Worm (Caenorhabditis elegans) whole organism, L1 larva: ENCODE data around the gene F07F6.4.
A peak's percentile ranks its signal among the peaks of the same experiment; 100 is the strongest.

ENCODE experiments used
- C04F5.9 ChIP-seq: sonication (generic microtip); optimal IDR thresholded peaks from 2 replicates; lab custom pipeline; 2016; ENCODE audit warnings: missing genetic modification characterization, missing compliant biosample characterization
- Y116A8C.19 ChIP-seq: sonication (generic microtip); optimal IDR thresholded peaks from 2 replicates; lab custom pipeline; 2016; ENCODE audit warnings: missing compliant biosample characterization, missing genetic modification characterization, borderline replicate concordance
- aly-2 ChIP-seq: fragments of 150-350 bp; optimal IDR thresholded peaks from 2 replicates; lab custom pipeline; 2014; ENCODE audit warnings: missing biosample characterization, missing genetic modification characterization
- ceh-63 ChIP-seq: fragments of 200-800 bp; sonication (Bioruptor generic); optimal IDR thresholded peaks from 2 replicates; lab custom pipeline; 2018; ENCODE audit warnings: mild to moderate bottlenecking, missing genetic modification characterization, missing compliant biosample characterization
- ceh-82 ChIP-seq, 3 experiments: fragments of 150-350 bp in 1 of 3; sonication (generic microtip) in 2 of 3; optimal IDR thresholded peaks; 2 replicates each; lab custom pipeline; 2014 to 2017; ENCODE audit warnings: missing biosample characterization in 3 of 3, missing genetic modification characterization in 3 of 3
- ceh-88 ChIP-seq: fragments of 200-800 bp; sonication (Bioruptor generic); IDR thresholded peaks from 2 replicates; pipeline ENCODE4 v1.3.6; 2022; ENCODE audit warnings: missing genetic modification characterization, missing compliant biosample characterization
- ceh-90 ChIP-seq: sonication (generic microtip); optimal IDR thresholded peaks from 2 replicates; lab custom pipeline; 2016; ENCODE audit warnings: missing genetic modification characterization, missing compliant biosample characterization
- dpl-1 ChIP-seq, 3 experiments: fragments of 150-350 bp in 2 of 3; sonication (generic microtip) in 1 of 3; optimal IDR thresholded peaks; 2 replicates each; lab custom pipeline; 2014 to 2017; ENCODE audit warnings: missing biosample characterization in 3 of 3, missing genetic modification characterization in 3 of 3, missing genetic modification reagents in 3 of 3
- dsc-1 ChIP-seq: sonication (generic microtip); optimal IDR thresholded peaks from 2 replicates; lab custom pipeline; 2016; ENCODE audit warnings: mild to moderate bottlenecking, missing genetic modification characterization, missing compliant biosample characterization
- efl-1 ChIP-seq, 4 experiments: fragments of 150-350 bp; optimal IDR thresholded peaks in 3 of 4; peaks in 1 of 4; 1 replicate in 1 of 4; 2 replicates in 3 of 4; lab custom pipeline; 2014; ENCODE audit warnings: missing biosample characterization in 2 of 4, missing genetic modification characterization in 2 of 4, missing genetic modification reagents in 2 of 4
- egl-13 ChIP-seq: sonication (generic microtip); optimal IDR thresholded peaks from 2 replicates; lab custom pipeline; 2016; ENCODE audit warnings: missing genotype, missing genetic modification reagents, missing genetic modification characterization, missing compliant biosample characterization
- egl-27 ChIP-seq, 2 experiments: fragments of 150-350 bp in 1 of 2; sonication (generic microtip); optimal IDR thresholded peaks; 3 replicates each; lab custom pipeline; 2017 to 2018; ENCODE audit warnings: missing biosample characterization in 2 of 2, missing genetic modification characterization in 2 of 2, missing genetic modification reagents in 2 of 2
- elt-2 ChIP-seq: sonication (generic microtip); optimal IDR thresholded peaks from 2 replicates; lab custom pipeline; 2016; ENCODE audit warnings: missing genetic modification characterization, mild to moderate bottlenecking, inconsistent platforms, missing compliant biosample characterization, missing genetic modification reagents
- elt-3 ChIP-seq, 6 experiments: fragments of 150-350 bp in 1 of 6; sonication (generic microtip); optimal IDR thresholded peaks; 2 replicates each; lab custom pipeline; 2017 to 2018; ENCODE audit warnings: missing biosample characterization in 6 of 6, missing genetic modification characterization in 6 of 6, inconsistent platforms in 1 of 6
- ets-5 ChIP-seq: fragments of 200-800 bp; sonication (Bioruptor generic); IDR thresholded peaks from 2 replicates; pipeline ENCODE4 v1.3.6; 2022; ENCODE audit warnings: missing genetic modification characterization, missing compliant biosample characterization
- fkh-8 ChIP-seq: sonication (generic microtip); optimal IDR thresholded peaks from 2 replicates; lab custom pipeline; 2016; ENCODE audit warnings: mild to moderate bottlenecking, missing genetic modification characterization, missing compliant biosample characterization
- hlh-4 ChIP-seq: sonication (generic microtip); optimal IDR thresholded peaks from 2 replicates; lab custom pipeline; 2016; ENCODE audit warnings: mild to moderate bottlenecking, missing genetic modification characterization, missing compliant biosample characterization
- hpl-2 ChIP-seq: fragments of 150-350 bp; optimal IDR thresholded peaks from 2 replicates; lab custom pipeline; 2014; ENCODE audit warnings: missing biosample characterization, missing genetic modification reagents, missing genetic modification characterization
- isw-1 ChIP-seq: fragments of 200-800 bp; sonication (Bioruptor generic); IDR thresholded peaks from 2 replicates; pipeline ENCODE4 v1.3.6; 2022; ENCODE audit warnings: missing genetic modification characterization, missing compliant biosample characterization
- jun-1 ChIP-seq: fragments of 150-350 bp; optimal IDR thresholded peaks from 2 replicates; lab custom pipeline; 2014; ENCODE audit warnings: missing biosample characterization, missing genetic modification reagents, missing genetic modification characterization
- lin-13 ChIP-seq: fragments of 150-350 bp; optimal IDR thresholded peaks from 2 replicates; lab custom pipeline; 2014; ENCODE audit warnings: missing biosample characterization, missing genetic modification reagents, missing genetic modification characterization
- lin-35 ChIP-seq, 2 experiments: fragments of 150-350 bp; optimal IDR thresholded peaks; 2 replicates each; lab custom pipeline; 2014; ENCODE audit warnings: missing biosample characterization in 2 of 2, missing genetic modification characterization in 2 of 2, missing genetic modification reagents in 2 of 2
- mab-9 ChIP-seq: fragments of 200-800 bp; sonication (Bioruptor generic); IDR thresholded peaks from 2 replicates; pipeline ENCODE4 v1.3.6; 2022; ENCODE audit warnings: missing genetic modification reagents, missing genetic modification characterization, missing compliant biosample characterization
- mdl-1 ChIP-seq, 2 experiments: fragments of 150-350 bp; optimal IDR thresholded peaks; 2 replicates each; lab custom pipeline; 2014 to 2017; ENCODE audit warnings: missing biosample characterization in 2 of 2, missing genetic modification characterization in 2 of 2, inconsistent platforms in 1 of 2
- mep-1 ChIP-seq: fragments of 150-350 bp; optimal IDR thresholded peaks from 2 replicates; lab custom pipeline; 2014; ENCODE audit warnings: missing biosample characterization, missing genetic modification characterization
- nhr-20 ChIP-seq: sonication (generic microtip); optimal IDR thresholded peaks from 2 replicates; lab custom pipeline; 2016; ENCODE audit warnings: mild to moderate bottlenecking, missing genetic modification characterization, missing compliant biosample characterization
- nhr-237 ChIP-seq: fragments of 150-350 bp; optimal IDR thresholded peaks from 2 replicates; lab custom pipeline; 2014; ENCODE audit warnings: missing biosample characterization, missing genetic modification characterization
- nhr-28 ChIP-seq: fragments of 150-350 bp; optimal IDR thresholded peaks from 2 replicates; lab custom pipeline; 2014; ENCODE audit warnings: missing biosample characterization, missing genetic modification characterization
- nhr-71 ChIP-seq: sonication (generic microtip); optimal IDR thresholded peaks from 2 replicates; lab custom pipeline; 2016; ENCODE audit warnings: mild to moderate bottlenecking, missing genetic modification characterization, moderate library complexity, missing compliant biosample characterization
- nhr-76 ChIP-seq: sonication (generic microtip); optimal IDR thresholded peaks from 2 replicates; lab custom pipeline; 2017; ENCODE audit warnings: missing biosample characterization, missing genetic modification characterization
- nhr-77 ChIP-seq: fragments of 150-350 bp; optimal IDR thresholded peaks from 2 replicates; lab custom pipeline; 2014; ENCODE audit warnings: missing biosample characterization, missing genetic modification characterization
- pag-3 ChIP-seq: sonication (generic microtip); optimal IDR thresholded peaks from 2 replicates; lab custom pipeline; 2017; ENCODE audit warnings: missing genetic modification characterization, mild to moderate bottlenecking, missing compliant biosample characterization, antibody characterized with exemption, borderline replicate concordance; ENCODE audit not compliant: insufficient read depth
- pax-3 ChIP-seq: fragments of 200-800 bp; sonication (Bioruptor generic); optimal IDR thresholded peaks from 2 replicates; lab custom pipeline; 2018; ENCODE audit warnings: mild to moderate bottlenecking, missing genetic modification characterization, moderate library complexity, missing compliant biosample characterization
- pqm-1 ChIP-seq: sonication (generic microtip); optimal IDR thresholded peaks from 3 replicates; lab custom pipeline; 2017; ENCODE audit warnings: missing biosample characterization, missing genetic modification characterization
- skn-1 ChIP-seq: fragments of 150-350 bp; optimal IDR thresholded peaks from 2 replicates; lab custom pipeline; 2014; ENCODE audit warnings: missing biosample characterization, missing genetic modification characterization
- snpc-4 ChIP-seq: fragments of 150-350 bp; optimal IDR thresholded peaks from 2 replicates; lab custom pipeline; 2014; ENCODE audit warnings: missing biosample characterization, missing genetic modification characterization
- snu-23 ChIP-seq: sonication (generic microtip); optimal IDR thresholded peaks from 2 replicates; lab custom pipeline; 2016; ENCODE audit warnings: missing genetic modification characterization, missing compliant biosample characterization
- tlp-1 ChIP-seq: fragments of 150-350 bp; optimal IDR thresholded peaks from 2 replicates; lab custom pipeline; 2014; ENCODE audit warnings: missing biosample characterization, missing genetic modification characterization
- unc-130 ChIP-seq: fragments of 150-350 bp; optimal IDR thresholded peaks from 2 replicates; lab custom pipeline; 2017; ENCODE audit warnings: missing biosample characterization, missing genetic modification characterization, inconsistent platforms
- unc-30 ChIP-seq: sonication (generic microtip); optimal IDR thresholded peaks from 2 replicates; lab custom pipeline; 2017; ENCODE audit warnings: missing biosample characterization, missing genetic modification characterization
- unc-86 ChIP-seq: sonication (generic microtip); optimal IDR thresholded peaks from 2 replicates; lab custom pipeline; 2016; ENCODE audit warnings: missing genetic modification characterization, missing compliant biosample characterization
- unc-98 ChIP-seq: fragments of 200-800 bp; sonication (Bioruptor generic); IDR thresholded peaks from 2 replicates; pipeline ENCODE4 v1.3.6; 2022; ENCODE audit warnings: missing genetic modification characterization, missing compliant biosample characterization
- vab-15 ChIP-seq: sonication (generic microtip); optimal IDR thresholded peaks from 2 replicates; lab custom pipeline; 2017; ENCODE audit warnings: missing genotype, mild to moderate bottlenecking, missing genetic modification characterization, missing compliant biosample characterization
- zip-4 ChIP-seq: fragments of 200-800 bp; sonication (Bioruptor generic); optimal IDR thresholded peaks from 2 replicates; lab custom pipeline; 2018; ENCODE audit warnings: mild to moderate bottlenecking, missing genetic modification characterization, moderate library complexity, missing compliant biosample characterization
- ztf-11 ChIP-seq, 2 experiments: sonication (generic microtip); optimal IDR thresholded peaks; 2 replicates each; lab custom pipeline; 2016 to 2017; ENCODE audit warnings: missing genetic modification characterization in 2 of 2, missing biosample characterization in 1 of 2, missing compliant biosample characterization in 1 of 2

Gene F07F6.4

DNA sequence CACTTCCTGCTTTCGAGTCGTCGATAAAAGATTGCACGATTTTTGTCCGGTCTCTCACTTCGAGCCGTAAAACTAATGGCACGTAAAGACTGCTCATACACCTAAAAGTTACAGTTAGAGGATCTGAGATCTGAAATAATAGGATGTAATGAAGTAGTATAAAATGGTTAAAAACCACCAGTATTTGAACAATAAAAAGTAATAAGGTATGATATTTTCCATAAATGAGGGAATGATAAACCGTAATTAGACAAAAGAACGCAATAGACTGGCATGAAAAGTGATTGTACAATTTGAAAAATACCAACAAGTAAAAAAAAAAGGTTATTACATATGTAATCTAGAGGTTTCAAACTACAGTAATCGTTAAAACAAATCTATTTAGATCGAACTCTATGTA lies 36.3 kb downstream of the F07F6.4 start, which contains the start of gene brap-2 (continued):
- TF ChIP-seq efl-1 (optimal IDR thresholded peaks at IDR 0.05; lab: Kevin White, UChicago) (no peak), efl-1 (GFP tag; optimal IDR thresholded peaks at IDR 0.05 in 1 of 2; lab: Kevin White, UChicago) (no peak), nhr-71 (tag; lab: Kevin White, UChicago) (no peak)

DNA sequence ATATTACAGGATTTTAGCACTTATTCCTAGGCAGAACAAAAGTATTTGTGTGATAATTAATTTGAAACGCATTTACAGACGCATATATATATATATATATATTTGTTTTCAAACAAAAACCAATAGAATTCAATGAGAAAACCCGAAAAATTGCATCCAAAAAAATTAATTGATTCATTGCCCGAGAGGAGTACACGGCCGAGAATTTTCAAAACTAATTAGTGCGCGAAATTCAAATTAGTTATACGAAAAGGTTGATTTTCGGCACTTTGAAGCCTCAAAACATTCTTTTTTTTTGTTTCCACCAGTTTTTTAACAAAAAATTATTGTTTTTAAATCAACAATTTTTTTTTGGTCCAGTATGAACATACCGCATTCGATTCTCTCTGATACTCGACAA lies 37.9 kb downstream of the F07F6.4 start:
- TF ChIP-seq ceh-88 (GFP tag; lab: Robert Waterston, UW): no peak
- peak in 2 of 3 experiments; percentile 13 to 48 for TF ChIP-seq dpl-1 (GFP tag; optimal IDR thresholded peaks at IDR 0.05; lab: Kevin White, UChicago)
- TF ChIP-seq fkh-8 (tag; lab: Kevin White, UChicago): no peak
- peak; percentile 28 to 45 for TF ChIP-seq efl-1 (optimal IDR thresholded peaks at IDR 0.05; lab: Kevin White, UChicago)
- TF ChIP-seq efl-1 (GFP tag; optimal IDR thresholded peaks at IDR 0.05 in 1 of 2; lab: Kevin White, UChicago): peak; percentile 46 to 89
- TF ChIP-seq lin-35 (GFP tag; optimal IDR thresholded peaks at IDR 0.05; lab: Kevin White, UChicago): peak in 1 of 2 experiments; percentile 3
- no peak for TF ChIP-seq hpl-2 (GFP tag; lab: Kevin White, UChicago)
- TF ChIP-seq, all 84 proteins: peak for 3

DNA sequence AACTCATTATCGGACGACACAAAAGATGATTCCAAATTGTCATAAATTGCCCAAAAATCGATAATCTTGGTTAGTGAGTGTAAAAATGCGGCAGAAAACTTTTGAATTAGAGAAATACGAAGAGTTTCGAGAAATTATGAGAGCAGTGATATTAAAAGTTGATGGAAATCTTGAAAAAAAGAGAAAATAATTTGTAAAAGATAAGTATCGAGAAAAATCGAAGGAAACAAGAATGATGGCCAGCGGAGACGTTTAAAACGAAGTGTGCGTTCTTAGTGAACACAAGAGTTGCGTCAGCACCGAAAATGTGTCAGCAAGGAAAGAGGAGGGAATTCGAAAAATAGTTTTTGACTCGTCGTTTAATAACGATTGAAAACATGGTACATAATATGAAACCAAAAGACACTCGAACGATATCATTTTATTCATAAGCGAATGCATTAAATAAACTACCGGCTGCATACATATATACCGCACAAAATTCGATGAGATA lies 39.5 kb downstream of the F07F6.4 start, which contains the start of gene ndx-6:
TSS of gene ndx-6 (minus strand) at position 51 of the 493 bp plus-strand sequence.
- no peak for TF ChIP-seq tlp-1 (tag; lab: Kevin White, UChicago)
- TF ChIP-seq ceh-90: peak; percentile 26
- TF ChIP-seq ztf-11 (tag; optimal IDR thresholded peaks at IDR 0.05; lab: Kevin White, UChicago): peak in 1 of 2 experiments; percentile 27
- peak; percentile 80 for TF ChIP-seq fkh-8 (tag; lab: Kevin White, UChicago)
- no peak for TF ChIP-seq nhr-76 (tag; lab: Kevin White, UChicago)
- TF ChIP-seq hlh-4 (tag; lab: Kevin White, UChicago): no peak
- TF ChIP-seq mdl-1 (tag; optimal IDR thresholded peaks at IDR 0.05; lab: Kevin White, UChicago): peak in 1 of 2 experiments; percentile 65
- TF ChIP-seq hpl-2 (GFP tag; lab: Kevin White, UChicago): no peak
- no peak for TF ChIP-seq nhr-237 (tag; lab: Kevin White, UChicago)
- peak; percentile 33 for TF ChIP-seq C04F5.9
- peak; percentile 88 for TF ChIP-seq dsc-1 (tag; lab: Kevin White, UChicago)
- peak in 2 of 6 experiments; percentile 73 to 87 for TF ChIP-seq elt-3 (tag; optimal IDR thresholded peaks at IDR 0.05; lab: Kevin White, UChicago)
- no peak for TF ChIP-seq Y116A8C.19 (tag; lab: Kevin White, UChicago)
- TF ChIP-seq snpc-4 (tag; lab: Kevin White, UChicago): peak; percentile 78
- TF ChIP-seq vab-15 (tag; lab: Kevin White, UChicago): no peak
- peak; percentile 92 to 99 for TF ChIP-seq efl-1 (optimal IDR thresholded peaks at IDR 0.05; lab: Kevin White, UChicago)
- TF ChIP-seq efl-1 (GFP tag; optimal IDR thresholded peaks at IDR 0.05 in 1 of 2; lab: Kevin White, UChicago): peak; percentile 98 to 100
- TF ChIP-seq mab-9 (GFP tag; lab: Robert Waterston, UW): peak; percentile 39; the same call in 1 of the 2 replicates
- peak; percentile 93 for TF ChIP-seq snu-23 (GFP tag; lab: Kevin White, UChicago)
- TF ChIP-seq pqm-1: no peak
- TF ChIP-seq egl-27 (tag; optimal IDR thresholded peaks at IDR 0.05; lab: Kevin White, UChicago): no peak
- TF ChIP-seq egl-13 (tag; lab: Kevin White, UChicago): peak; percentile 64
- peak; percentile 99 to 100 for TF ChIP-seq lin-35 (GFP tag; optimal IDR thresholded peaks at IDR 0.05; lab: Kevin White, UChicago)
- TF ChIP-seq mep-1 (tag; lab: Kevin White, UChicago): peak; percentile 92
- TF ChIP-seq ceh-88 (GFP tag; lab: Robert Waterston, UW): no peak
- TF ChIP-seq nhr-28 (tag; lab: Kevin White, UChicago): no peak
- TF ChIP-seq aly-2 (tag; lab: Kevin White, UChicago): peak; percentile 82
- TF ChIP-seq ceh-82 (tag; optimal IDR thresholded peaks at IDR 0.05; lab: Kevin White, UChicago): peak; percentile 81 to 88 (median 84)
- TF ChIP-seq jun-1 (tag; lab: Kevin White, UChicago): peak; percentile 80
- peak; percentile 82 for TF ChIP-seq skn-1 (tag; lab: Kevin White, UChicago)
- peak; percentile 74 for TF ChIP-seq isw-1
- peak; percentile 52 for TF ChIP-seq nhr-77
- TF ChIP-seq unc-30 (tag; lab: Kevin White, UChicago): no peak
- TF ChIP-seq dpl-1 (GFP tag; optimal IDR thresholded peaks at IDR 0.05; lab: Kevin White, UChicago): peak; percentile 99
- TF ChIP-seq pag-3 (tag; lab: Kevin White, UChicago): no peak
- TF ChIP-seq unc-130: peak; percentile 83
- peak; percentile 7 for TF ChIP-seq pax-3 (tag; lab: Kevin White, UChicago)
- TF ChIP-seq unc-86 (tag; lab: Kevin White, UChicago): peak; percentile 76
- TF ChIP-seq lin-13: peak; percentile 77
- TF ChIP-seq nhr-20 (tag; lab: Kevin White, UChicago): peak; percentile 91
- no peak for TF ChIP-seq unc-98
- TF ChIP-seq zip-4 (GFP tag; lab: Kevin White, UChicago): peak; percentile 36
- TF ChIP-seq ets-5 (GFP tag; lab: Robert Waterston, UW): no peak
- TF ChIP-seq elt-2 (tag; lab: Kevin White, UChicago): peak; percentile 86
- TF ChIP-seq ceh-63 (GFP tag; lab: Kevin White, UChicago): no peak
